Worm (Caenorhabditis elegans) whole organism, L1 larva: Measurements from ENCODE around the gene tra-1.

ENCODE experiments used
- ama-1 ChIP-seq: fragments of 150-350 bp; optimal IDR thresholded peaks from 2 replicates; lab custom pipeline; 2014
- blmp-1 ChIP-seq: fragments of 150-350 bp; optimal IDR thresholded peaks from 2 replicates; lab custom pipeline; 2014; ENCODE audit warnings: missing biosample characterization, missing genetic modification characterization
- ceh-8 ChIP-seq: fragments of 200-800 bp; sonication (Bioruptor generic); optimal IDR thresholded peaks from 2 replicates; lab custom pipeline; 2018; ENCODE audit warnings: mild to moderate bottlenecking, missing genetic modification characterization, moderate library complexity, missing compliant biosample characterization
- ets-5 ChIP-seq: fragments of 200-800 bp; sonication (Bioruptor generic); IDR thresholded peaks from 2 replicates; pipeline ENCODE4 v1.3.6; 2022; ENCODE audit warnings: missing genetic modification characterization, missing compliant biosample characterization
- nhr-11 ChIP-seq: fragments of 150-350 bp; optimal IDR thresholded peaks from 2 replicates; lab custom pipeline; 2014; ENCODE audit warnings: missing biosample characterization, missing genetic modification characterization
- nhr-76 ChIP-seq: sonication (generic microtip); optimal IDR thresholded peaks from 2 replicates; lab custom pipeline; 2017; ENCODE audit warnings: missing biosample characterization, missing genetic modification characterization
- sptf-1 ChIP-seq: fragments of 150-350 bp; optimal IDR thresholded peaks from 2 replicates; lab custom pipeline; 2014; ENCODE audit warnings: missing biosample characterization, missing genetic modification characterization

DNA sequence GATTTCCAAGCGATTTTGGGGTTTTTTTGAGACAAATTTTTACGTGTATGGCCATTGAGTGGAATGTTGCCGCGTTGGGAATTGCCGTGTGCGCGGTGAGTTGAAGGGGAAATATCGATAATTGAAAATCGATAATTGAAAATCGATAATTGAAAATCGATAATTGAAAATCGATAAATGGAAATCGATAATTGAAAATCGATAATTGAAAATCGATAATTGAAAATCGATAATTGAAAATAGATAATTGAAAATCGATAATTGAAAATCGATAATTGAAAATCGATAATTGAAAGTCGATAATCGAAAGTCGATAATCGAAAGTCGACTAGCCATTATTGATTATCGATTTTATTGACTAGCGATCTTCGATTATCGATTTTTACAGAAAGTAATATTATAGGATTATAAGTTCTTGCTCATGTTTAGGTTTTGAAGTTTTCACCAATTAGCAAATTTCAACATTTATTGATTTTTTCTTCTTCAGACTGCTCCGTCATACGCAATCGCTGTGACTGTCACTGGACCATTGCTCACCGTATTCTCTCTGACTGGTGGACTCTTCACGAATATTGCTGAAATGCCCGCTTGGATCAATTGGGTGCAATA lies 26.7 kb upstream of the tra-1 start:
- no peak for TF ChIP-seq nhr-11 (tag; lab: Kevin White, UChicago)
- TF ChIP-seq blmp-1: no peak
- no peak for TF ChIP-seq sptf-1
- TF ChIP-seq ama-1 (lab: Kevin White, UChicago): no peak
- no peak for TF ChIP-seq nhr-76 (tag; lab: Kevin White, UChicago)
- no peak for TF ChIP-seq ets-5 (GFP tag; lab: Robert Waterston, UW)
- no peak for TF ChIP-seq ceh-8 (GFP tag; lab: Kevin White, UChicago)
